Worm (Caenorhabditis elegans) whole organism, early embryonic: ENCODE measurements around the gene acl-7.

ENCODE experiments used
- B0310.2 ChIP-seq: sonication (generic microtip); optimal IDR thresholded peaks from 2 replicates; lab custom pipeline; 2016; ENCODE audit warnings: mild to moderate bottlenecking, missing genetic modification characterization, missing compliant biosample characterization
- ama-1 ChIP-seq: fragments of 150-350 bp; optimal IDR thresholded peaks from 2 replicates; lab custom pipeline; 2014
- ceh-36 ChIP-seq: sonication (generic microtip); optimal IDR thresholded peaks from 2 replicates; lab custom pipeline; 2016; ENCODE audit warnings: missing genetic modification characterization, inconsistent platforms, missing compliant biosample characterization
- hmbx-1 ChIP-seq: sonication (generic microtip); optimal IDR thresholded peaks from 2 replicates; lab custom pipeline; 2016; ENCODE audit warnings: mild to moderate bottlenecking, missing genetic modification characterization, missing compliant biosample characterization
- pes-1 ChIP-seq: fragments of 200-800 bp; sonication (Bioruptor generic); IDR thresholded peaks from 2 replicates; pipeline ENCODE4 v1.3.6; 2022; ENCODE audit warnings: missing genetic modification reagents, missing genetic modification characterization, missing compliant biosample characterization
- tbx-11 ChIP-seq: fragments of 200-800 bp; sonication (Bioruptor generic); IDR thresholded peaks from 2 replicates; pipeline ENCODE4 v1.3.6; 2022; ENCODE audit warnings: missing genetic modification characterization, missing compliant biosample characterization

DNA sequence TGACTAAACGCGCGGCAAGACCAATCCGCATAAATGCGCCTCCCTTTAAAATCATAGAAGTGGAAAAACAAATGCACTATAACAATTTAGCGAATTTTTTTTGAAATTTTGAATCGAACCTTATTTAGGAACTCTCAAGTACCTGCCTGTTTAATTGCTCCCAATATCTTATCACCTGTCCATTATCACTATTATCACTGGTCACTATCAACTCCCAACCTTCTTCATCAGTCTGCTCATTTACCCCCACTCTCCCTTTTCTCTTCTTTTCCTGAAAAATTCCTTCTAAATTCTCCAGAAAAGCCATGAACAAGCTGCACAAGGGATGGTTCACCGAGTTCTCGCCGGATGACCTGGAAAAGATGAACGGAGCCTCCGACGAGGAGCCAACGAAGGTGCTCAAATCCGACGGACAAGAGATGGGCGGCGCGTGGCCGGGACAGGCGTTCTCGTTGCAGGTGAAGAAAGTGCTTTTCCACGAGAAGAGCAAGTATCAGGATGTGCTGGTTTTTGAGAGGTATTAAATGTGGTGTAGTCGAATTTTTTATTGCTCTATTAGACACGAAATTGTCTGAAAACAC, 9.6 kb downstream of the acl-7 start, which contains the start of gene spds-1:
- TF ChIP-seq pes-1, result no peak
- TF ChIP-seq B0310.2 (tag; lab: Kevin White, UChicago), result no peak
- TF ChIP-seq ama-1 (lab: Kevin White, UChicago), result no peak
- TF ChIP-seq hmbx-1, result no peak
- no peak for TF ChIP-seq tbx-11 (GFP tag; lab: Robert Waterston, UW)
- no peak for TF ChIP-seq ceh-36 (tag; lab: Kevin White, UChicago)
